Fruit fly (Drosophila melanogaster) whole organism, embryonic: ENCODE results near the gene bwa.

Experiments used
- CG13624 ChIP-seq: fragments of 200-800 bp; sonication (Bioruptor generic); optimal IDR thresholded peaks from 2 replicates; lab custom pipeline; 2016; ENCODE audit warnings: missing biosample characterization, missing genetic modification characterization
- CG6683 ChIP-seq: fragments of 200-800 bp; sonication (Bioruptor generic); optimal IDR thresholded peaks from 2 replicates; lab custom pipeline; 2017; ENCODE audit warnings: missing biosample characterization, mild to moderate bottlenecking, missing genetic modification characterization, missing genetic modification reagents
- CG8478 ChIP-seq: fragments of >200 bp; optimal IDR thresholded peaks from 2 replicates; lab custom pipeline; 2018
- Dad ChIP-seq: fragments of 200-800 bp; sonication (Bioruptor generic); optimal IDR thresholded peaks from 3 replicates; lab custom pipeline; 2016; ENCODE audit warnings: missing biosample characterization, missing genetic modification characterization
- Nf-YA ChIP-seq: fragments of 200-800 bp; sonication (Bioruptor generic); IDR thresholded peaks from 2 replicates; pipeline ENCODE4 v1.3.6; 2022; ENCODE audit warnings: missing biosample characterization, missing genetic modification characterization
- Rx ChIP-seq: fragments of 200-800 bp; sonication (Bioruptor generic); IDR thresholded peaks from 2 replicates; pipeline ENCODE4 v1.3.6; 2022; ENCODE audit warnings: missing biosample characterization, missing genetic modification characterization
- caup ChIP-seq: fragments of 200-800 bp; sonication (Bioruptor generic); optimal IDR thresholded peaks from 3 replicates; lab custom pipeline; 2017; ENCODE audit warnings: missing biosample characterization, mild to moderate bottlenecking, missing genetic modification characterization, moderate library complexity; ENCODE audit not compliant: severe bottlenecking
- phol ChIP-seq: fragments of 200-800 bp; sonication (Bioruptor generic); optimal IDR thresholded peaks from 3 replicates; lab custom pipeline; 2018; ENCODE audit warnings: missing biosample characterization, mild to moderate bottlenecking, missing genetic modification characterization, moderate library complexity
- sqz ChIP-seq: fragments of 200-800 bp; sonication (Bioruptor generic); optimal IDR thresholded peaks from 3 replicates; lab custom pipeline; 2018; ENCODE audit warnings: missing biosample characterization, mild to moderate bottlenecking, missing genetic modification characterization
- tll ChIP-seq, 2 experiments: fragments of 200-800 bp in 1 of 2; fragments of >200 bp in 1 of 2; sonication (Bioruptor generic) in 1 of 2; optimal IDR thresholded peaks; 2 replicates each; lab custom pipeline; 2017 to 2019; ENCODE audit warnings: missing biosample characterization in 2 of 2, missing genetic modification characterization in 2 of 2, mild to moderate bottlenecking in 1 of 2, moderate library complexity in 1 of 2
- zf30C ChIP-seq: fragments of 200-800 bp; sonication (Bioruptor generic); optimal IDR thresholded peaks from 3 replicates; lab custom pipeline; 2018; ENCODE audit warnings: missing biosample characterization, mild to moderate bottlenecking, missing genetic modification characterization
- zfh2 ChIP-seq: fragments of 200-800 bp; sonication (Bioruptor generic); optimal IDR thresholded peaks from 2 replicates; lab custom pipeline; 2016; ENCODE audit warnings: missing biosample characterization, missing genetic modification characterization

DNA sequence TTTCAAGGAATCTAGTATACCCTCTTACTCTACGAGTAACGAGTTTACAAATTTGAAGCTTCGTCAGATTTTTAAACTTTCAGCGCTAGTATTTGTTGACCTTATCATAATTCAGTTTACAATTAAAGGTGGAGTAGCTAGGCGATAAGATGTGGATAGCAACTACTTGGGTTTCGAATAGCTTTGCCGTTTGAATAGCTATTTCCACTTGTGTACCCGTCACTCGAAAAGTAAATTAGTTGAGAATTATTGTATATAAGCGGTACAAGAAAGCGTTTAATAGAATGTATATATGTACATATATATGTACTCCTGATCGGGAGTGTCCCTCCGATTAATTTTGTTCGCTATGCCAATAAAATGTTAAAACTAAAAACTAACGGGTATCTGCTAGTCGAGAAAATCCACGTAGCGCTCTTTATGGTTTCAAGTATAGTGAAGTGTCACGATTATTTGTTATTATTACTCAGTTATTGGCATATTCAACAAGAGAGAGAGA lies 39.8 kb upstream of the bwa start:
- TF ChIP-seq sqz, result no peak
- no peak for TF ChIP-seq zf30C (GFP tag; lab: Kevin White, UChicago)
- no peak for TF ChIP-seq Dad (GFP tag; lab: Kevin White, UChicago)
- no peak for TF ChIP-seq CG6683
- TF ChIP-seq tll (GFP tag; optimal IDR thresholded peaks at IDR 0.05; lab: Kevin White, UChicago), result no peak
- no peak for TF ChIP-seq zfh2 (GFP tag; lab: Kevin White, UChicago)
- no peak for TF ChIP-seq Nf-YA (GFP tag; lab: Robert Waterston, UW)
- no peak for TF ChIP-seq CG13624 (GFP tag; lab: Kevin White, UChicago)
- TF ChIP-seq Rx (GFP tag; lab: Robert Waterston, UW), result no peak
- TF ChIP-seq CG8478 (lab: Kevin White, UChicago), result no peak
- no peak for TF ChIP-seq phol (tag; lab: Kevin White, UChicago)
- TF ChIP-seq caup (GFP tag; lab: Kevin White, UChicago), result no peak
